Fruit fly (Drosophila melanogaster) whole organism, embryonic: ENCODE results near the gene CG43645.

Experiments
- Aef1 ChIP-seq: fragments of 200-800 bp; sonication (Bioruptor generic); IDR thresholded peaks from 3 replicates; pipeline ENCODE4 v1.3.6; 2022; ENCODE audit warnings: missing biosample characterization, missing genetic modification characterization
- Bgb ChIP-seq: fragments of 200-800 bp; sonication (Bioruptor generic); IDR thresholded peaks from 2 replicates; pipeline ENCODE4 v1.3.6; 2022; ENCODE audit warnings: missing biosample characterization, missing genetic modification characterization; ENCODE audit not compliant: partially characterized antibody
- BtbVII ChIP-seq: fragments of 200-800 bp; sonication (Bioruptor generic); optimal IDR thresholded peaks from 3 replicates; lab custom pipeline; 2017; ENCODE audit warnings: missing biosample characterization, mild to moderate bottlenecking, missing genetic modification characterization
- CG10267 ChIP-seq: fragments of 200-800 bp; sonication (Bioruptor generic); optimal IDR thresholded peaks from 2 replicates; lab custom pipeline; 2018; ENCODE audit warnings: missing biosample characterization, mild to moderate bottlenecking, missing genetic modification characterization, moderate library complexity
- CG14050 ChIP-seq: fragments of 200-800 bp; sonication (Bioruptor generic); IDR thresholded peaks from 3 replicates; pipeline ENCODE4 v1.3.6; 2022; ENCODE audit warnings: missing biosample characterization, missing genetic modification characterization
- CG14710 ChIP-seq: fragments of 200-800 bp; sonication (Bioruptor generic); optimal IDR thresholded peaks from 3 replicates; lab custom pipeline; 2019; ENCODE audit warnings: missing biosample characterization, mild to moderate bottlenecking, missing genetic modification characterization, moderate library complexity
- CG14860 ChIP-seq: fragments of 200-800 bp; sonication (Bioruptor generic); IDR thresholded peaks from 3 replicates; pipeline ENCODE4 v1.3.6; 2022; ENCODE audit warnings: missing biosample characterization, missing genetic modification characterization; ENCODE audit not compliant: partially characterized antibody
- CG1603 ChIP-seq: fragments of 200-800 bp; sonication (Bioruptor generic); optimal IDR thresholded peaks from 2 replicates; lab custom pipeline; 2019; ENCODE audit warnings: missing biosample characterization, mild to moderate bottlenecking, missing genetic modification characterization, moderate library complexity
- CG16813 ChIP-seq: fragments of 200-800 bp; sonication (Bioruptor generic); IDR thresholded peaks from 3 replicates; pipeline ENCODE4 v1.3.6; 2022; ENCODE audit warnings: missing biosample characterization, missing genetic modification characterization; ENCODE audit not compliant: partially characterized antibody
- CG2116 ChIP-seq: fragments of 200-800 bp; sonication (Bioruptor generic); optimal IDR thresholded peaks from 3 replicates; lab custom pipeline; 2018; ENCODE audit warnings: missing biosample characterization, mild to moderate bottlenecking, missing genetic modification characterization
- CG2875 ChIP-seq: fragments of 200-800 bp; sonication (Bioruptor generic); optimal IDR thresholded peaks from 2 replicates; lab custom pipeline; 2017; ENCODE audit warnings: missing biosample characterization, mild to moderate bottlenecking, missing genetic modification characterization, missing genetic modification reagents
- CG32772 ChIP-seq: fragments of 200-800 bp; sonication (Bioruptor generic); IDR thresholded peaks from 2 replicates; pipeline ENCODE4 v1.3.6; 2022; ENCODE audit warnings: missing biosample characterization, missing genetic modification characterization
- CG3281 ChIP-seq: fragments of 200-800 bp; sonication (Bioruptor generic); optimal IDR thresholded peaks from 3 replicates; lab custom pipeline; 2017; ENCODE audit warnings: missing biosample characterization, mild to moderate bottlenecking, missing genetic modification characterization
- CG6683 ChIP-seq: fragments of 200-800 bp; sonication (Bioruptor generic); optimal IDR thresholded peaks from 2 replicates; lab custom pipeline; 2017; ENCODE audit warnings: missing biosample characterization, mild to moderate bottlenecking, missing genetic modification characterization, missing genetic modification reagents
- CG7963 ChIP-seq: fragments of 200-800 bp; sonication (Bioruptor generic); IDR thresholded peaks from 3 replicates; pipeline ENCODE4 v1.3.6; 2022; ENCODE audit warnings: missing biosample characterization, missing genetic modification characterization; ENCODE audit not compliant: partially characterized antibody
- CG9932 ChIP-seq: fragments of 200-800 bp; sonication (Bioruptor generic); IDR thresholded peaks from 2 replicates; pipeline ENCODE4 v1.3.6; 2022; ENCODE audit warnings: missing biosample characterization, missing genetic modification characterization
- Dll ChIP-seq: fragments of 200-800 bp; sonication (Bioruptor generic); IDR thresholded peaks from 4 replicates; pipeline ENCODE4 v1.3.6; 2022; ENCODE audit warnings: missing biosample characterization, missing genetic modification characterization; ENCODE audit not compliant: partially characterized antibody
- E2f2 ChIP-seq: fragments of 200-800 bp; sonication (Bioruptor generic); IDR thresholded peaks from 2 replicates; pipeline ENCODE4 v1.3.6; 2022; ENCODE audit warnings: missing biosample characterization, missing genetic modification characterization
- HLH4C ChIP-seq: fragments of 200-800 bp; sonication (Bioruptor generic); IDR thresholded peaks from 3 replicates; pipeline ENCODE4 v1.3.6; 2022; ENCODE audit warnings: missing biosample characterization, missing genetic modification characterization; ENCODE audit not compliant: partially characterized antibody
- HmgZ ChIP-seq: fragments of 200-800 bp; sonication (Bioruptor generic); optimal IDR thresholded peaks from 2 replicates; lab custom pipeline; 2018; ENCODE audit warnings: missing biosample characterization, mild to moderate bottlenecking, missing genetic modification characterization
- Lhr ChIP-seq: fragments of 200-800 bp; sonication (Bioruptor generic); optimal IDR thresholded peaks from 3 replicates; lab custom pipeline; 2017; ENCODE audit warnings: mild to moderate bottlenecking, missing biosample characterization, missing genetic modification reagents, missing genetic modification characterization
- MESR4 ChIP-seq: fragments of 200-800 bp; sonication (Bioruptor generic); optimal IDR thresholded peaks from 2 replicates; lab custom pipeline; 2018; ENCODE audit warnings: missing biosample characterization, mild to moderate bottlenecking, missing genetic modification characterization, moderate library complexity
- Pdp1 ChIP-seq, 2 experiments: fragments of 200-800 bp; sonication (Bioruptor generic); optimal IDR thresholded peaks; 3 replicates each; lab custom pipeline; 2016; ENCODE audit warnings: missing biosample characterization in 2 of 2, missing genetic modification characterization in 2 of 2, mild to moderate bottlenecking in 1 of 2, moderate library complexity in 1 of 2
- Rfx ChIP-seq: fragments of 200-800 bp; sonication (Bioruptor generic); IDR thresholded peaks from 2 replicates; pipeline ENCODE4 v1.3.6; 2022; ENCODE audit warnings: missing biosample characterization, missing genetic modification characterization
- Sin3A ChIP-seq: fragments of >200 bp; optimal IDR thresholded peaks from 2 replicates; lab custom pipeline; 2018
- Sry-δ ChIP-seq: fragments of 200-800 bp; sonication (Bioruptor generic); optimal IDR thresholded peaks from 2 replicates; lab custom pipeline; 2016; ENCODE audit warnings: missing biosample characterization, missing genetic modification characterization
- YL-1 ChIP-seq: fragments of 200-800 bp; sonication (Bioruptor generic); optimal IDR thresholded peaks from 3 replicates; lab custom pipeline; 2017; ENCODE audit warnings: missing biosample characterization, mild to moderate bottlenecking, missing genetic modification characterization
- ara ChIP-seq: fragments of 200-800 bp; sonication (Bioruptor generic); IDR thresholded peaks from 2 replicates; pipeline ENCODE4 v1.3.6; 2022; ENCODE audit warnings: missing biosample characterization, missing genetic modification characterization
- bab2 ChIP-seq: fragments of 200-800 bp; sonication (Bioruptor generic); optimal IDR thresholded peaks from 2 replicates; lab custom pipeline; 2016; ENCODE audit warnings: missing biosample characterization, missing genetic modification characterization
- bbx ChIP-seq: fragments of 200-800 bp; sonication (Bioruptor generic); IDR thresholded peaks from 2 replicates; pipeline ENCODE4 v1.3.6; 2022; ENCODE audit warnings: missing biosample characterization, missing genetic modification characterization; ENCODE audit not compliant: partially characterized antibody
- bcd ChIP-seq: fragments of 200-800 bp; sonication (Bioruptor generic); optimal IDR thresholded peaks from 2 replicates; lab custom pipeline; 2017; ENCODE audit warnings: missing biosample characterization, mild to moderate bottlenecking, missing genetic modification characterization
- chn ChIP-seq: fragments of 200-800 bp; sonication (Bioruptor generic); optimal IDR thresholded peaks from 2 replicates; lab custom pipeline; 2016; ENCODE audit warnings: missing biosample characterization, missing genetic modification characterization
- da ChIP-seq: fragments of 200-800 bp; sonication (Bioruptor generic); optimal IDR thresholded peaks from 2 replicates; lab custom pipeline; 2016; ENCODE audit warnings: missing biosample characterization, missing genetic modification characterization
- dmrt99B ChIP-seq: fragments of 200-800 bp; sonication (Bioruptor generic); optimal IDR thresholded peaks from 2 replicates; lab custom pipeline; 2018; ENCODE audit warnings: missing biosample characterization, mild to moderate bottlenecking, missing genetic modification characterization, moderate library complexity
- ewg ChIP-seq: fragments of 200-800 bp; sonication (Bioruptor generic); optimal IDR thresholded peaks from 3 replicates; lab custom pipeline; 2017; ENCODE audit warnings: mild to moderate bottlenecking, missing biosample characterization, missing genetic modification reagents, missing genetic modification characterization
- exex ChIP-seq: fragments of 200-800 bp; sonication (Bioruptor generic); optimal IDR thresholded peaks from 4 replicates; lab custom pipeline; 2018; ENCODE audit warnings: missing biosample characterization, mild to moderate bottlenecking, missing genetic modification characterization, moderate library complexity
- gfzf ChIP-seq: fragments of 200-800 bp; sonication (Bioruptor generic); optimal IDR thresholded peaks from 2 replicates; lab custom pipeline; 2016; ENCODE audit warnings: missing biosample characterization, mild to moderate bottlenecking, missing genetic modification characterization, moderate library complexity
- kni ChIP-seq: fragments of 200-800 bp; sonication (Bioruptor generic); optimal IDR thresholded peaks from 3 replicates; lab custom pipeline; 2017; ENCODE audit warnings: mild to moderate bottlenecking, missing biosample characterization, missing genetic modification reagents, missing genetic modification characterization
- lilli ChIP-seq: fragments of 200-800 bp; sonication (Bioruptor generic); optimal IDR thresholded peaks from 3 replicates; lab custom pipeline; 2016; ENCODE audit warnings: missing biosample characterization, missing genetic modification characterization
- lov ChIP-seq, 2 experiments: fragments of 200-800 bp in 1 of 2; fragments of >200 bp in 1 of 2; sonication (Bioruptor generic) in 1 of 2; IDR thresholded peaks in 1 of 2; optimal IDR thresholded peaks in 1 of 2; 2 replicates in 1 of 2; 3 replicates in 1 of 2; pipeline versions ENCODE4 v1.3.6 to Lab custom; 2017 to 2022; ENCODE audit warnings: missing biosample characterization in 1 of 2, missing genetic modification characterization in 1 of 2
- mld ChIP-seq: fragments of 200-800 bp; sonication (Bioruptor generic); IDR thresholded peaks from 3 replicates; pipeline ENCODE4 v1.3.6; 2022; ENCODE audit warnings: missing biosample characterization, missing genetic modification characterization; ENCODE audit not compliant: partially characterized antibody
- phol ChIP-seq: fragments of 200-800 bp; sonication (Bioruptor generic); optimal IDR thresholded peaks from 3 replicates; lab custom pipeline; 2018; ENCODE audit warnings: missing biosample characterization, mild to moderate bottlenecking, missing genetic modification characterization, moderate library complexity
- sens ChIP-seq: fragments of 200-800 bp; sonication (Bioruptor generic); peaks from one replicate; lab custom pipeline; 2016; ENCODE audit warnings: missing biosample characterization, missing genetic modification characterization
- sob ChIP-seq: fragments of 200-800 bp; sonication (Bioruptor generic); IDR thresholded peaks from 2 replicates; pipeline ENCODE4 v1.3.6; 2022; ENCODE audit warnings: missing biosample characterization, missing genetic modification characterization
- tna ChIP-seq: fragments of 200-800 bp; sonication (Bioruptor generic); IDR thresholded peaks from 2 replicates; pipeline ENCODE4 v1.3.6; 2022; ENCODE audit warnings: missing biosample characterization, missing genetic modification characterization; ENCODE audit not compliant: partially characterized antibody
- tx ChIP-seq: fragments of 200-800 bp; sonication (Bioruptor generic); optimal IDR thresholded peaks from 2 replicates; lab custom pipeline; 2016; ENCODE audit warnings: missing biosample characterization, missing genetic modification characterization
- vvl ChIP-seq: fragments of 200-800 bp; sonication (Bioruptor generic); IDR thresholded peaks from 2 replicates; pipeline ENCODE4 v1.3.6; 2022; ENCODE audit warnings: missing biosample characterization, missing genetic modification characterization
- wdn ChIP-seq: fragments of 200-800 bp; sonication (Bioruptor generic); IDR thresholded peaks from 2 replicates; pipeline ENCODE4 v1.3.6; 2022; ENCODE audit warnings: missing biosample characterization, missing genetic modification characterization

CG43645 gene

dm6 chr2L:17500946-17501451 lies 15.4 kb downstream of the CG43645 start, which contains the start of the genes mEFTs and Dhc36C (continued):
- peak; percentile 45 for TF ChIP-seq sens
- peak; percentile 80 for TF ChIP-seq tna (GFP tag; lab: Robert Waterston, UW)
- TF ChIP-seq Lhr (GFP tag; lab: Kevin White, UChicago), result peak; percentile 58
- TF ChIP-seq tx (GFP tag; lab: Kevin White, UChicago), result no peak
- peak; percentile 87 for TF ChIP-seq Dll (GFP tag; lab: Robert Waterston, UW)
- no peak for TF ChIP-seq kni (GFP tag; lab: Kevin White, UChicago)
- TF ChIP-seq CG2116, result peak; percentile 63
- TF ChIP-seq lov (optimal IDR thresholded peaks at IDR 0.05; lab: Kevin White, UChicago), result no peak
- TF ChIP-seq lov (GFP tag; IDR thresholded peaks at IDR 0.05; lab: Robert Waterston, UW), result no peak
- TF ChIP-seq vvl (GFP tag; lab: Robert Waterston, UW), result peak; percentile 18; the same call in 1 of the 2 replicates
- no peak for TF ChIP-seq Aef1 (GFP tag; lab: Robert Waterston, UW)
- peak; percentile 46 for TF ChIP-seq CG14710 (tag; lab: Kevin White, UChicago)
- TF ChIP-seq Bgb (GFP tag; lab: Robert Waterston, UW), result peak; percentile 92
- TF ChIP-seq mld (GFP tag; lab: Robert Waterston, UW), result peak; percentile 57; the same call in 1 of the 3 replicates
- peak in 1 of 2 experiments; percentile 98 for TF ChIP-seq Pdp1 (GFP tag; optimal IDR thresholded peaks at IDR 0.05; lab: Kevin White, UChicago)
- peak; percentile 86 for TF ChIP-seq E2f2
- peak; percentile 56 for TF ChIP-seq phol (tag; lab: Kevin White, UChicago)
- no peak for TF ChIP-seq exex (tag; lab: Kevin White, UChicago)
- TF ChIP-seq MESR4, result peak; percentile 66
- peak; percentile 75 for TF ChIP-seq CG7963 (GFP tag; lab: Robert Waterston, UW)
- peak; percentile 72 for TF ChIP-seq CG14860 (GFP tag; lab: Robert Waterston, UW)
- TF ChIP-seq ewg (GFP tag; lab: Kevin White, UChicago), result peak; percentile 96
- peak; percentile 91 for TF ChIP-seq bbx (GFP tag; lab: Robert Waterston, UW)
- peak; percentile 27; the same call in 1 of the 2 replicates for TF ChIP-seq sob (GFP tag; lab: Robert Waterston, UW)
- TF ChIP-seq ara (GFP tag; lab: Robert Waterston, UW), result no peak
- peak; percentile 93 for TF ChIP-seq Sry-δ
- no peak for TF ChIP-seq bcd (GFP tag; lab: Kevin White, UChicago)
- TF ChIP-seq CG10267, result peak; percentile 87
- TF ChIP-seq CG14050 (GFP tag; lab: Robert Waterston, UW), result no peak
- no peak for TF ChIP-seq CG2875 (GFP tag; lab: Kevin White, UChicago)
- peak; percentile 60 for TF ChIP-seq CG1603 (tag; lab: Kevin White, UChicago)
- no peak for TF ChIP-seq CG32772 (GFP tag; lab: Robert Waterston, UW)
- peak; percentile 40 for TF ChIP-seq Sin3A
- peak; percentile 37 for TF ChIP-seq HmgZ (tag; lab: Kevin White, UChicago)
- 0 out of 2 replicates have a peak, but pooled peaks have one; percentile 11 for TF ChIP-seq CG9932 (GFP tag; lab: Robert Waterston, UW)
- peak; percentile 88 for TF ChIP-seq CG16813 (GFP tag; lab: Robert Waterston, UW)

- TF ChIP-seq YL-1 (no peak), lilli (peak; percentile 76), HLH4C (no peak), dmrt99B (tag; lab: Kevin White, UChicago) (peak; percentile 94), Rfx (GFP tag; lab: Robert Waterston, UW) (peak; percentile 75), chn (peak; percentile 73), CG6683 (GFP tag; lab: Kevin White, UChicago) (peak; percentile 85), CG3281 (GFP tag; lab: Kevin White, UChicago) (peak; percentile 81), BtbVII (GFP tag; lab: Kevin White, UChicago) (peak; percentile 77), gfzf (no peak), bab2 (GFP tag; lab: Kevin White, UChicago) (peak; percentile 80), wdn (peak; percentile 48; the same call in 1 of the 2 replicates), da (peak; percentile 40)
Observed at dm6 chr2L:17514090-17514715, 28.6 kb downstream of the CG43645 start.
